Worm (Caenorhabditis elegans): ENCODE results near the gene npr-11.

Gene npr-11

ce11 chrX:1223089-1223488, 32.4 kb downstream of the npr-11 start:
- TF ChIP-seq cog-1 (tag; optimal IDR thresholded peaks at IDR 0.05) (no peak), tab-1 (GFP tag; IDR thresholded peaks at IDR 0.05) (no peak)

ce11 chrX:1222391-1222790, 33.1 kb downstream of the npr-11 start:
- TF ChIP-seq T22C8.4 (GFP tag; IDR thresholded peaks at IDR 0.05) (peak; percentile 48; the same call in 1 of the 2 replicates), med-1 (GFP tag; optimal IDR thresholded peaks at IDR 0.05; ENCODE audit: insufficient read depth) (no peak)

ce11 chrX:1218457-1218856, 37.0 kb downstream of the npr-11 start:
- TF ChIP-seq ztf-23 (GFP tag; IDR thresholded peaks at IDR 0.05): no peak
- no peak for TF ChIP-seq T22C8.4 (GFP tag; IDR thresholded peaks at IDR 0.05)
- TF ChIP-seq cog-1 (tag; optimal IDR thresholded peaks at IDR 0.05): no peak
- TF ChIP-seq flt-1 (GFP tag; IDR thresholded peaks at IDR 0.05): no peak
- TF ChIP-seq ztf-29 (GFP tag; IDR thresholded peaks at IDR 0.05): no peak
- TF ChIP-seq klf-2 (GFP tag; conservative IDR thresholded peaks at IDR 0.05): no peak
- no peak for TF ChIP-seq ref-1 (GFP tag; conservative IDR thresholded peaks at IDR 0.05)

ce11 chrX:1216833-1217232, 38.6 kb downstream of the npr-11 start:
- TF ChIP-seq ztf-23 (GFP tag; IDR thresholded peaks at IDR 0.05): no peak
- TF ChIP-seq klf-2 (GFP tag; conservative IDR thresholded peaks at IDR 0.05): no peak
- TF ChIP-seq tab-1 (GFP tag; IDR thresholded peaks at IDR 0.05): no peak
- TF ChIP-seq T22C8.4 (GFP tag; IDR thresholded peaks at IDR 0.05): no peak
- TF ChIP-seq ref-1 (GFP tag; conservative IDR thresholded peaks at IDR 0.05): no peak
- no peak for TF ChIP-seq flt-1 (GFP tag; IDR thresholded peaks at IDR 0.05)
- no peak for TF ChIP-seq ztf-29 (GFP tag; IDR thresholded peaks at IDR 0.05)
- TF ChIP-seq cog-1 (tag; optimal IDR thresholded peaks at IDR 0.05): no peak
- no peak for TF ChIP-seq med-1 (GFP tag; optimal IDR thresholded peaks at IDR 0.05; ENCODE audit: insufficient read depth)

ce11 chrX:1213136-1213535, 42.3 kb downstream of the npr-11 start:
- TF ChIP-seq cog-1 (tag; optimal IDR thresholded peaks at IDR 0.05): no peak

- TF ChIP-seq tab-1 (GFP tag; IDR thresholded peaks at IDR 0.05) (no peak), ref-1 (GFP tag; conservative IDR thresholded peaks at IDR 0.05) (no peak), med-1 (GFP tag; optimal IDR thresholded peaks at IDR 0.05; ENCODE audit: insufficient read depth) (no peak), flt-1 (GFP tag; IDR thresholded peaks at IDR 0.05) (no peak), ztf-23 (GFP tag; IDR thresholded peaks at IDR 0.05) (no peak), cog-1 (tag; optimal IDR thresholded peaks at IDR 0.05) (no peak), ztf-29 (GFP tag; IDR thresholded peaks at IDR 0.05) (no peak)
These were observed 46.4 kb downstream of the npr-11 start, which contains the start of gene C46H3.1 for ce11 chrX:1209096-1209495. Gene C46H3.1, plus strand, starts transcription at chrX:1209396.

- TF ChIP-seq ref-1 (GFP tag; conservative IDR thresholded peaks at IDR 0.05) (no peak), cog-1 (tag; optimal IDR thresholded peaks at IDR 0.05) (no peak), med-1 (GFP tag; optimal IDR thresholded peaks at IDR 0.05; ENCODE audit: insufficient read depth) (no peak), tab-1 (GFP tag; IDR thresholded peaks at IDR 0.05) (no peak), T22C8.4 (GFP tag; IDR thresholded peaks at IDR 0.05) (no peak), ztf-23 (GFP tag; IDR thresholded peaks at IDR 0.05) (no peak), klf-2 (GFP tag; conservative IDR thresholded peaks at IDR 0.05) (no peak), ztf-29 (GFP tag; IDR thresholded peaks at IDR 0.05) (no peak), flt-1 (GFP tag; IDR thresholded peaks at IDR 0.05) (no peak)
These were observed 47.5 kb downstream of the npr-11 start for ce11 chrX:1207915-1208314.

- TF ChIP-seq flt-1 (GFP tag; IDR thresholded peaks at IDR 0.05) (no peak), ztf-23 (GFP tag; IDR thresholded peaks at IDR 0.05) (no peak), klf-2 (GFP tag; conservative IDR thresholded peaks at IDR 0.05) (no peak), med-1 (GFP tag; optimal IDR thresholded peaks at IDR 0.05; ENCODE audit: insufficient read depth) (no peak), T22C8.4 (GFP tag; IDR thresholded peaks at IDR 0.05) (no peak), ztf-29 (GFP tag; IDR thresholded peaks at IDR 0.05) (no peak), cog-1 (tag; optimal IDR thresholded peaks at IDR 0.05) (no peak)
These were observed 49.4 kb downstream of the npr-11 start, which contains the start of gene T13G4.7 for ce11 chrX:1206029-1206428. Gene T13G4.7, minus strand, starts transcription at chrX:1206129.

ce11 chrX:1202638-1203037, 52.8 kb downstream of the npr-11 start:
- TF ChIP-seq T22C8.4 (GFP tag; IDR thresholded peaks at IDR 0.05): no peak
- no peak for TF ChIP-seq ref-1 (GFP tag; conservative IDR thresholded peaks at IDR 0.05)
- no peak for TF ChIP-seq ztf-29 (GFP tag; IDR thresholded peaks at IDR 0.05)
- TF ChIP-seq klf-2 (GFP tag; conservative IDR thresholded peaks at IDR 0.05): no peak
- no peak for TF ChIP-seq cog-1 (tag; optimal IDR thresholded peaks at IDR 0.05)
- no peak for TF ChIP-seq flt-1 (GFP tag; IDR thresholded peaks at IDR 0.05)
- no peak for TF ChIP-seq ztf-23 (GFP tag; IDR thresholded peaks at IDR 0.05)
- TF ChIP-seq tab-1 (GFP tag; IDR thresholded peaks at IDR 0.05): no peak
- no peak for TF ChIP-seq med-1 (GFP tag; optimal IDR thresholded peaks at IDR 0.05; ENCODE audit: insufficient read depth)
